Worm (Caenorhabditis elegans): ENCODE data around the gene C17H11.5.

DNA sequence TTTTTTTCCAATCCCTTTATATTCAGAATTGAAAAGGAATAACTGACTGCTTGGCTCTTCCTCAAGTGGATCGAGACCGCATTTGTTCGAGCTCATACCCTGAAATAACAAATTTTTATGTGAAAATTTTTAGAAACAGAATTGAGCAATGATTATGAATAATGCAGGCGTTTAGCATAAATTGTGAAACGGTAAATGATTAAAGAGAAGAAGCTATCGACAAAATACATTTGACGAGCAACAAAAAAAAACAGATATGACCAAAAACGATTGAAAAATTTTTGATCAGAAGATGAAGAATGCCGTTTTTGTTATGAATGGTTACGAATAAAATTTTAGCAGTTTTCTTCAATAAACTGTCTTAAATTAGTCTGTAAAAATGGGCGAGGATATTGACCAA is 18.7 kb upstream of the C17H11.5 start, which contains the start of gene C17H11.6:
- TF ChIP-seq mdl-1 (tag; optimal IDR thresholded peaks at IDR 0.05) (no peak), ceh-9 (tag; optimal IDR thresholded peaks at IDR 0.05) (no peak)

Measured in whole organism, L3 larva.